Worm (Caenorhabditis elegans): Measurements from ENCODE around the gene pepm-1.
A peak's percentile ranks its signal among the peaks of the same experiment; 100 is the strongest.

Gene pepm-1

DNA sequence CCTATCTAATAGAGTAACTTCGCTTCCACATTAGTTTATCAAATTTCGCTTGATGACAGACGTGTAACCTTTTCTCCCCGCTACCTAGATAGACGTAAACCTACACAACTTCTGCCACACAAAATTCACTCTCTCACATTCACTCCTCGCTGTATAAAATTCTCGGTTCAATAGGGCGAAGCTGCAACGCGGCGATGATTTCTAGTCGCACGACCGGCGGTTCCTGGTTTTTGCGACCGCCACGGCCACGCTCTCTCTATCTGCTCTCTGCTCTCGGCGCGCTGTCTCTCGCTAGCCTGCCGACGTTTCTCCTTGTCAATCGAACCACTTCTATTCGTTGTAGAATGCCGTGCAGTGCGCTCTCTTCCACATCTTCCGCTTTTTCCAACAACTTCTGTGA lies 22.0 kb downstream of the pepm-1 start (continued):
- TF ChIP-seq ztf-25 (GFP tag; IDR thresholded peaks at IDR 0.05) = no peak
- TF ChIP-seq C06A6.2 (GFP tag; conservative IDR thresholded peaks at IDR 0.05) = peak; percentile 59; the same call in 1 of the 2 replicates
- TF ChIP-seq egl-44 (GFP tag; IDR thresholded peaks at IDR 0.05) = peak; percentile 65
- TF ChIP-seq ceh-27 (GFP tag; optimal IDR thresholded peaks at IDR 0.05) = peak; percentile 87
- no peak for TF ChIP-seq madf-6 (GFP tag; IDR thresholded peaks at IDR 0.05)
- no peak for TF ChIP-seq bed-1 (GFP tag; IDR thresholded peaks at IDR 0.05)
- TF ChIP-seq repo-1 (tag; optimal IDR thresholded peaks at IDR 0.05) = peak; percentile 33
- TF ChIP-seq B0019.2 (GFP tag; conservative IDR thresholded peaks at IDR 0.05) = no peak
- no peak for TF ChIP-seq ceh-58 (GFP tag; IDR thresholded peaks at IDR 0.05)
- TF ChIP-seq mes-4 (tag; optimal IDR thresholded peaks at IDR 0.05) = no peak
- TF ChIP-seq hmg-20 (GFP tag; IDR thresholded peaks at IDR 0.05) = peak; percentile 52; the same call in 1 of the 2 replicates
- no peak for TF ChIP-seq F39B2.1 (GFP tag; IDR thresholded peaks at IDR 0.05)
- TF ChIP-seq Y56A3A.18 (GFP tag; IDR thresholded peaks at IDR 0.05) = no peak
- peak; percentile 77 for TF ChIP-seq lin-40 (tag; optimal IDR thresholded peaks at IDR 0.05)
- no peak for TF ChIP-seq snpc-1.1 (tag; optimal IDR thresholded peaks at IDR 0.05; ENCODE audit: insufficient read depth)
- TF ChIP-seq dox-1 (GFP tag; IDR thresholded peaks at IDR 0.05) = peak; percentile 90
- peak; percentile 95 for TF ChIP-seq attf-5 (GFP tag; optimal IDR thresholded peaks at IDR 0.05)
- TF ChIP-seq nhr-120 (GFP tag; IDR thresholded peaks at IDR 0.05) = no peak
- TF ChIP-seq F23B12.7 (tag; optimal IDR thresholded peaks at IDR 0.05; ENCODE audit: insufficient read depth) = no peak
- no peak for TF ChIP-seq cebp-2 (GFP tag; IDR thresholded peaks at IDR 0.05)
- TF ChIP-seq aptf-3 (GFP tag; IDR thresholded peaks at IDR 0.05) = no peak
- no peak for TF ChIP-seq ceh-79 (tag; optimal IDR thresholded peaks at IDR 0.05)
- TF ChIP-seq ekl-4 (GFP tag; IDR thresholded peaks at IDR 0.05) = peak; percentile 85
- peak; percentile 75 to 87 for TF ChIP-seq let-607 (tag; optimal IDR thresholded peaks at IDR 0.05)
- no peak for TF ChIP-seq Y79H2A.3 (GFP tag; conservative IDR thresholded peaks at IDR 0.05)
- TF ChIP-seq hlh-26 (GFP tag; conservative IDR thresholded peaks at IDR 0.05) = no peak
- no peak for TF ChIP-seq sea-2 (GFP tag; IDR thresholded peaks at IDR 0.05)
- peak; percentile 85 for TF ChIP-seq Y67H2A.10 (GFP tag; conservative IDR thresholded peaks at IDR 0.05)
- no peak for TF ChIP-seq F10E7.11 (tag; optimal IDR thresholded peaks at IDR 0.05)
- TF ChIP-seq somi-1 (GFP tag; optimal IDR thresholded peaks at IDR 0.05) = no peak
- peak; percentile 77 for TF ChIP-seq lin-54 (GFP tag; optimal IDR thresholded peaks at IDR 0.05)
- TF ChIP-seq snpc-1.3 (tag; optimal IDR thresholded peaks at IDR 0.05; ENCODE audit: insufficient read depth) = no peak
- TF ChIP-seq F33H1.4 (GFP tag; IDR thresholded peaks at IDR 0.05) = no peak
- TF ChIP-seq rcor-1 (GFP tag; IDR thresholded peaks at IDR 0.05) = peak; percentile 51; the same call in 1 of the 2 replicates
- peak; percentile 46; the same call in 1 of the 2 replicates for TF ChIP-seq K11D2.4 (GFP tag; IDR thresholded peaks at IDR 0.05)
- TF ChIP-seq ZK185.1 (tag; optimal IDR thresholded peaks at IDR 0.05; ENCODE audit: poor library complexity, severe bottlenecking) = peak; percentile 72
- peak; percentile 76 for TF ChIP-seq atf-7 (tag; optimal IDR thresholded peaks at IDR 0.05)
- TF ChIP-seq pha-4 (tag; optimal IDR thresholded peaks at IDR 0.05) = no peak
- no peak for TF ChIP-seq Y53F4B.3 (GFP tag; IDR thresholded peaks at IDR 0.05)
- no peak for TF ChIP-seq snpc-4 (GFP tag; optimal IDR thresholded peaks at IDR 0.05)
- TF ChIP-seq snpc-4 (tag; optimal IDR thresholded peaks at IDR 0.05) = peak; percentile 27 to 70 (median 58)
- peak; percentile 67 for TF ChIP-seq K12H6.12 (tag; optimal IDR thresholded peaks at IDR 0.05)
- 0 out of 2 replicates have a peak, but pooled peaks have one; percentile 17 for TF ChIP-seq bed-2 (GFP tag; IDR thresholded peaks at IDR 0.05)
- TF ChIP-seq cebp-1 (GFP tag; IDR thresholded peaks at IDR 0.05) = no peak
- TF ChIP-seq cebp-1 (tag; optimal IDR thresholded peaks at IDR 0.05) = peak; percentile 83
- TF ChIP-seq ztf-26 (tag; optimal IDR thresholded peaks at IDR 0.05) = peak; percentile 54
- no peak for TF ChIP-seq lsy-27 (tag; optimal IDR thresholded peaks at IDR 0.05; ENCODE audit: borderline replicate concordance, insufficient read depth)
- no peak for TF ChIP-seq zim-3 (tag; optimal IDR thresholded peaks at IDR 0.05)
